Worm (Caenorhabditis elegans): ENCODE measurements around the gene sri-65.

ce11 chrV:16354675-16355074 lies 33.5 kb downstream of the sri-65 start:
- no peak for TF ChIP-seq ztf-4 (tag; optimal IDR thresholded peaks at IDR 0.05)
- TF ChIP-seq R02D3.7 (tag; optimal IDR thresholded peaks at IDR 0.05) = no peak
- no peak for TF ChIP-seq aly-2 (tag; optimal IDR thresholded peaks at IDR 0.05)
- no peak for TF ChIP-seq ama-1 (optimal IDR thresholded peaks at IDR 0.05)
- TF ChIP-seq ztf-11 (tag; optimal IDR thresholded peaks at IDR 0.05) = no peak
- TF ChIP-seq elt-2 (tag; optimal IDR thresholded peaks at IDR 0.05) = no peak
- no peak for TF ChIP-seq zag-1 (tag; optimal IDR thresholded peaks at IDR 0.05)
- TF ChIP-seq nhr-77 (tag; optimal IDR thresholded peaks at IDR 0.05) = no peak
- TF ChIP-seq nhr-28 (tag; optimal IDR thresholded peaks at IDR 0.05) = no peak
- no peak for TF ChIP-seq hmg-11 (tag; optimal IDR thresholded peaks at IDR 0.05)

All from whole organism, L3 larva.